Fruit fly (Drosophila melanogaster): ENCODE data around the gene Jon99Fi.

Gene Jon99Fi

DNA sequence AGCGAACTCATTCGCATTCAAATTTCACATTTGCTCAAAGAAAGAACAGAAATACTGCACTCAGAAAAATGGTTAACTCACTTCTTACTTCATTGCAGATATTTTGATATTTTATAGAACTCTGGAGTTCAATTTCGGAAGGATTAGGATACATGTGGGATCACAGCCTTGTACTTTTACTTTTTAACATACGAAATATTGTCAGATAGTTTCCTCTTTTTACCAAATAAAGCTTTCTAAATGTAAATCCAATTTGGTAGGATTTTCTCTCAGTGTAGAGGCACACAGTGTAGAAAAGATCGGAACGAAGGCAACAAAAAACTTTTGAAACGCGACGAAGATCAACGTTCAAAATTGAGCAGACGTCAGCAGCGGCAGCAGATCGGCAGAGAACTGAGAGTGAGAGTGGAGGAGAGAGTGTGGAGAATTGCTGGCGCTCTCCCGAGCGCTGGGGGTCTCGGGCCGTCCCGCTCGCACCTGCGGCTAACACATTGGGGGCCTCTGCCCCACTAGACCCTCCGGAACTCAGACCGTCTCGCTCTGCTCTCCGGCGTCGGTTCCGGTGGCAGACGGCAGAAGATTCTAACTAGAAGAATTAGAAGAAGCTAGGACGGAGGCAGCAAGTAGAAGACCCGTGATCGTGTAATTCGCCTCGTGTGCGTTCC is 43.4 kb downstream of the Jon99Fi start, which contains the start of gene tmod (continued):
- TF ChIP-seq CG3407 (GFP tag; optimal IDR thresholded peaks at IDR 0.05) (peak; percentile 25), dm (GFP tag; optimal IDR thresholded peaks at IDR 0.05) (no peak), odd (GFP tag; optimal IDR thresholded peaks at IDR 0.05) (no peak), H2.0 (GFP tag; IDR thresholded peaks at IDR 0.05) (0 out of 2 replicates have a peak, but pooled peaks have one; percentile 39), chif (GFP tag; optimal IDR thresholded peaks at IDR 0.05) (peak; percentile 27 to 56), HLH54F (GFP tag; optimal IDR thresholded peaks at IDR 0.05) (peak; percentile 19), CG3995 (GFP tag; optimal IDR thresholded peaks at IDR 0.05) (no peak), sr (GFP tag; IDR thresholded peaks at IDR 0.05) (peak; percentile 36; the same call in 1 of the 3 replicates), aop (GFP tag; IDR thresholded peaks at IDR 0.05) (peak; percentile 95), CG10979 (tag; optimal IDR thresholded peaks at IDR 0.05) (peak; percentile 78), caup (GFP tag; optimal IDR thresholded peaks at IDR 0.05; ENCODE audit: severe bottlenecking) (peak; percentile 24), Camta (GFP tag; optimal IDR thresholded peaks at IDR 0.05) (peak; percentile 27), E2f2 (GFP tag; IDR thresholded peaks at IDR 0.05) (peak; percentile 20; the same call in 1 of the 2 replicates), CG8388 (GFP tag; optimal IDR thresholded peaks at IDR 0.05) (peak; percentile 54), CG6765 (GFP tag; optimal IDR thresholded peaks at IDR 0.05) (peak; percentile 3), BtbVII (GFP tag; optimal IDR thresholded peaks at IDR 0.05) (peak; percentile 30)

dm6 chr3R:30534444-30534843 is 45.7 kb downstream of the Jon99Fi start:
- no peak for TF ChIP-seq CG12391 (tag; optimal IDR thresholded peaks at IDR 0.05)
- peak; percentile 61; the same call in 1 of the 2 replicates for TF ChIP-seq crol (GFP tag; IDR thresholded peaks at IDR 0.05)

DNA sequence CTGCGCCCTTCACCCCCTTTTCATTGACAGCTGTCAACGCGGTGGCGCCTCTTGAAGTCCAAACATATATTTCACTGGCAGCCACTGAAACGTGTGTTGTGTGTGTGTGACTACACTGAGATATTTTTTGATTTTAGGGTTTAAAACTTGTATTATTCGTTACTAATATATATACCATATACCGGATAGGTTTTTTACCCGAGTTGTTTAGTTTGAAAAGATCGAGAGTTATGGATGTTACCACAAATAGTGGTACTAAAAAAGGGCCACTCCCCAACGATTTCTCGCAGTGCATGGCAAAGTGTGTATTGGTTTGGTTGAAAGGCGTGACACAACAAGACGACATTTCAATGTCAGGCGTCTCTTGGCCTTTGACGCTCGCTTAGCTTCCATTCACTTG is 47.7 kb downstream of the Jon99Fi start:
- TF ChIP-seq CG32767 (GFP tag; IDR thresholded peaks at IDR 0.05), result 0 out of 2 replicates have a peak, but pooled peaks have one; percentile 19
- 0 out of 4 replicates have a peak, but pooled peaks have one; percentile 11 for TF ChIP-seq Gug (GFP tag; IDR thresholded peaks at IDR 0.05)
- peak; percentile 27 for TF ChIP-seq Oli (tag; optimal IDR thresholded peaks at IDR 0.05)
- peak; percentile 61; the same call in 2 of the 3 replicates for TF ChIP-seq dysf (GFP tag; IDR thresholded peaks at IDR 0.05)
- TF ChIP-seq Ptx1 (GFP tag; IDR thresholded peaks at IDR 0.05), result peak; percentile 31; the same call in 1 of the 2 replicates
- TF ChIP-seq CG2120 (GFP tag; optimal IDR thresholded peaks at IDR 0.05), result peak; percentile 16
- peak; percentile 57 for TF ChIP-seq gem (tag; optimal IDR thresholded peaks at IDR 0.05)
- TF ChIP-seq Usf (GFP tag; optimal IDR thresholded peaks at IDR 0.05), result no peak
- TF ChIP-seq CG13424 (tag; optimal IDR thresholded peaks at IDR 0.05), result peak; percentile 22
- TF ChIP-seq Ets65A (GFP tag), result peak; percentile 42
- peak; percentile 11 for TF ChIP-seq Nf-YC (tag; optimal IDR thresholded peaks at IDR 0.05)
- no peak for TF ChIP-seq Hey (tag; optimal IDR thresholded peaks at IDR 0.05)
- peak; percentile 22; the same call in 1 of the 2 replicates for TF ChIP-seq CG31224 (GFP tag; IDR thresholded peaks at IDR 0.05)
- TF ChIP-seq tgo (GFP tag; IDR thresholded peaks at IDR 0.05), result peak; percentile 27; the same call in 2 of the 3 replicates
- TF ChIP-seq Hsf (GFP tag; optimal IDR thresholded peaks at IDR 0.05), result peak; percentile 18
- TF ChIP-seq C15 (GFP tag; IDR thresholded peaks at IDR 0.05), result no peak
- no peak for TF ChIP-seq gt (GFP tag; IDR thresholded peaks at IDR 0.05)
- peak; percentile 19 for TF ChIP-seq CG12391 (tag; optimal IDR thresholded peaks at IDR 0.05)
- TF ChIP-seq CG16813 (GFP tag; IDR thresholded peaks at IDR 0.05; ENCODE audit: partially characterized antibody), result no peak
- TF ChIP-seq YL-1 (GFP tag; optimal IDR thresholded peaks at IDR 0.05), result no peak
- peak; percentile 43 for TF ChIP-seq CG15269 (tag; optimal IDR thresholded peaks at IDR 0.05)
- peak in 1 of 2 experiments; percentile 1 for TF ChIP-seq Pdp1 (GFP tag; optimal IDR thresholded peaks at IDR 0.05)
- TF ChIP-seq unpg (GFP tag; optimal IDR thresholded peaks at IDR 0.05), result peak; percentile 35
- 0 out of 2 replicates have a peak, but pooled peaks have one; percentile 33 for TF ChIP-seq slbo (GFP tag; IDR thresholded peaks at IDR 0.05)
- peak; percentile 11; the same call in 1 of the 2 replicates for TF ChIP-seq CG14441 (GFP tag; IDR thresholded peaks at IDR 0.05)
- TF ChIP-seq dpn (GFP tag; optimal IDR thresholded peaks at IDR 0.05), result peak in 1 of 2 experiments; percentile 7
- TF ChIP-seq lmd (GFP tag; IDR thresholded peaks at IDR 0.05), result peak; percentile 48; the same call in 1 of the 2 replicates
- peak; percentile 33 for TF ChIP-seq CG9817 (tag; optimal IDR thresholded peaks at IDR 0.05)
- TF ChIP-seq Sox102F (GFP tag; optimal IDR thresholded peaks at IDR 0.05), result peak; percentile 28
- TF ChIP-seq CG9727 (GFP tag; optimal IDR thresholded peaks at IDR 0.05), result no peak
